Worm (Caenorhabditis elegans) whole organism, L2 larva: ENCODE data around the gene lys-2.

Experiments used
- aly-2 ChIP-seq: fragments of 150-350 bp; optimal IDR thresholded peaks from 2 replicates; lab custom pipeline; 2014; ENCODE audit warnings: missing biosample characterization, missing genetic modification characterization
- ama-1 ChIP-seq: fragments of 150-350 bp; optimal IDR thresholded peaks from 2 replicates; lab custom pipeline; 2018; ENCODE audit warnings: inconsistent platforms
- blmp-1 ChIP-seq: sonication (generic microtip); optimal IDR thresholded peaks from 2 replicates; lab custom pipeline; 2017; ENCODE audit warnings: missing genetic modification characterization, mild to moderate bottlenecking, missing compliant biosample characterization, antibody characterized with exemption, moderate library complexity; ENCODE audit not compliant: insufficient read depth
- gmeb-1 ChIP-seq: fragments of 150-350 bp; optimal IDR thresholded peaks from 2 replicates; lab custom pipeline; 2014; ENCODE audit warnings: missing biosample characterization, missing genetic modification characterization
- lin-13 ChIP-seq: fragments of 150-350 bp; optimal IDR thresholded peaks from 2 replicates; lab custom pipeline; 2014; ENCODE audit warnings: missing biosample characterization, missing genetic modification reagents, missing genetic modification characterization
- lsy-2 ChIP-seq, 2 experiments: fragments of 150-350 bp in 1 of 2; sonication (generic microtip) in 1 of 2; optimal IDR thresholded peaks; 2 replicates each; lab custom pipeline; 2014 to 2017; ENCODE audit warnings: missing biosample characterization in 2 of 2, missing genetic modification characterization in 2 of 2
- peb-1 ChIP-seq: fragments of 150-350 bp; optimal IDR thresholded peaks from 2 replicates; lab custom pipeline; 2014; ENCODE audit warnings: missing biosample characterization, missing genetic modification characterization
- snpc-4 ChIP-seq: fragments of 150-350 bp; optimal IDR thresholded peaks from 2 replicates; lab custom pipeline; 2014; ENCODE audit warnings: missing biosample characterization, missing genetic modification characterization
- unc-39 ChIP-seq: fragments of 150-350 bp; optimal IDR thresholded peaks from 2 replicates; lab custom pipeline; 2014; ENCODE audit warnings: missing biosample characterization, missing genetic modification characterization
- unc-62 ChIP-seq: fragments of 150-350 bp; optimal IDR thresholded peaks from 2 replicates; lab custom pipeline; 2014; ENCODE audit warnings: missing biosample characterization, missing genetic modification reagents, missing genetic modification characterization

DNA sequence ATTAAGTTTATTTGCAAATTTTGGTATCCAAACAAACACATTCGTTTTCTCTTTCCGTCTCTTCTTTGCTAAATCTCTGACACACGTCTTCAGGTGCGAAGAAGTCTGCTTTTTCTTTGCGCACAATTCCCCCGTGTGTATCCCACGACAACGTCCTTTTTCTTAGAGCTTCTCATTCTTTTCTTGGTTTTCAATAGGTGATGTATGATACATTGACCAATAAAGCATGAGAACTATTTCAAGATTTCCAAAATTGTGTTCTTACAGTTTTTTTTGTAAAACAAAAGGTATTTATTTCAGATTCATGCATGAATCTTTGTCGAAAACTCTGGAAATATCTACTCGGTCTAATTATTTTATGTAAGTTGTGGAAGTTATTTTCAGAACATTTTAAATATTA is 8.5 kb upstream of the lys-2 start, which contains the start of gene B0024.15:
- TF ChIP-seq aly-2 (tag; lab: Kevin White, UChicago) (no peak), ama-1 (lab: Kevin White, UChicago) (no peak), snpc-4 (tag; lab: Kevin White, UChicago) (no peak), lin-13 (GFP tag; lab: Kevin White, UChicago) (no peak), unc-62 (GFP tag; lab: Kevin White, UChicago) (no peak), unc-39 (no peak), lsy-2 (tag; optimal IDR thresholded peaks at IDR 0.05; lab: Kevin White, UChicago) (no peak), blmp-1 (tag; lab: Kevin White, UChicago) (no peak), gmeb-1 (tag; lab: Kevin White, UChicago) (no peak), peb-1 (tag; lab: Kevin White, UChicago) (no peak)
